Worm (Caenorhabditis elegans) whole organism, young adult: ENCODE results near the gene K07H8.9.

Source experiments
- B0035.1 ChIP-seq: sonication (generic microtip); optimal IDR thresholded peaks from 2 replicates; lab custom pipeline; 2016; ENCODE audit warnings: missing genetic modification characterization, mild to moderate bottlenecking, missing compliant biosample characterization, missing genotype, missing genetic modification reagents
- B0261.1 ChIP-seq: sonication (generic microtip); optimal IDR thresholded peaks from 2 replicates; lab custom pipeline; 2016; ENCODE audit warnings: mild to moderate bottlenecking, missing genetic modification characterization, moderate library complexity, missing compliant biosample characterization
- C06A6.2 ChIP-seq: fragments of 200-800 bp; sonication (Bioruptor generic); conservative IDR thresholded peaks from 2 replicates; pipeline ENCODE4 v1.3.6; 2022; ENCODE audit warnings: missing genetic modification characterization, missing compliant biosample characterization
- F22D6.2 ChIP-seq: sonication (generic microtip); optimal IDR thresholded peaks from 2 replicates; lab custom pipeline; 2016; ENCODE audit warnings: mild to moderate bottlenecking, missing genetic modification characterization, missing compliant biosample characterization
- F33H1.4 ChIP-seq: fragments of 200-800 bp; sonication (Bioruptor generic); IDR thresholded peaks from 2 replicates; pipeline ENCODE4 v1.3.6; 2022; ENCODE audit warnings: missing genetic modification reagents, missing genetic modification characterization, missing compliant biosample characterization
- F39B2.1 ChIP-seq: fragments of 200-800 bp; sonication (Bioruptor generic); IDR thresholded peaks from 2 replicates; pipeline ENCODE4 v1.3.6; 2022; ENCODE audit warnings: missing genetic modification reagents, missing genetic modification characterization, missing compliant biosample characterization
- F52B5.7 ChIP-seq: sonication (generic microtip); optimal IDR thresholded peaks from 2 replicates; lab custom pipeline; 2016; ENCODE audit warnings: mild to moderate bottlenecking, missing genetic modification characterization, missing compliant biosample characterization
- F55B11.4 ChIP-seq: sonication (generic microtip); optimal IDR thresholded peaks from 2 replicates; lab custom pipeline; 2016; ENCODE audit warnings: missing compliant biosample characterization, missing genetic modification characterization, borderline replicate concordance; ENCODE audit not compliant: insufficient read depth
- K12H6.12 ChIP-seq: fragments of 200-800 bp; sonication (Bioruptor generic); optimal IDR thresholded peaks from 2 replicates; lab custom pipeline; 2018; ENCODE audit warnings: mild to moderate bottlenecking, missing genetic modification characterization, missing compliant biosample characterization
- T26A5.8 ChIP-seq: sonication (generic microtip); optimal IDR thresholded peaks from 2 replicates; lab custom pipeline; 2016; ENCODE audit warnings: missing genetic modification characterization, missing compliant biosample characterization
- Y53F4B.3 ChIP-seq: fragments of 200-800 bp; sonication (Bioruptor generic); IDR thresholded peaks from 2 replicates; pipeline ENCODE4 v1.3.6; 2022; ENCODE audit warnings: missing genetic modification reagents, missing genetic modification characterization, missing compliant biosample characterization
- Y53G8AR.9 ChIP-seq: fragments of 200-800 bp; sonication (Bioruptor generic); conservative IDR thresholded peaks from 2 replicates; pipeline ENCODE4 v1.3.6; 2022; ENCODE audit warnings: missing genetic modification reagents, missing genetic modification characterization, missing compliant biosample characterization
- Y56A3A.18 ChIP-seq: fragments of 200-800 bp; sonication (Bioruptor generic); IDR thresholded peaks from 2 replicates; pipeline ENCODE4 v1.3.6; 2022; ENCODE audit warnings: missing genetic modification reagents, missing genetic modification characterization, missing compliant biosample characterization
- Y67H2A.10 ChIP-seq: fragments of 200-800 bp; sonication (Bioruptor generic); conservative IDR thresholded peaks from 2 replicates; pipeline ENCODE4 v1.3.6; 2022; ENCODE audit warnings: missing genetic modification reagents, missing genetic modification characterization, missing compliant biosample characterization
- Y79H2A.3 ChIP-seq: fragments of 200-800 bp; sonication (Bioruptor generic); conservative IDR thresholded peaks from 2 replicates; pipeline ENCODE4 v1.3.6; 2022; ENCODE audit warnings: missing genetic modification reagents, missing genetic modification characterization, missing compliant biosample characterization
- Y95B8A.8 ChIP-seq: fragments of 200-800 bp; sonication (Bioruptor generic); IDR thresholded peaks from 2 replicates; pipeline ENCODE4 v1.3.6; 2022; ENCODE audit warnings: missing genetic modification reagents, missing genetic modification characterization, missing compliant biosample characterization
- akir-1 ChIP-seq: fragments of 200-800 bp; sonication (Bioruptor generic); optimal IDR thresholded peaks from 2 replicates; lab custom pipeline; 2018; ENCODE audit warnings: mild to moderate bottlenecking, missing genetic modification characterization, moderate library complexity, missing compliant biosample characterization
- aptf-2 ChIP-seq: fragments of 200-800 bp; sonication (Bioruptor generic); conservative IDR thresholded peaks from 2 replicates; pipeline ENCODE4 v1.3.6; 2022; ENCODE audit warnings: missing genetic modification reagents, missing genetic modification characterization, missing compliant biosample characterization
- aptf-3 ChIP-seq: fragments of 200-800 bp; sonication (Bioruptor generic); IDR thresholded peaks from 2 replicates; pipeline ENCODE4 v1.3.6; 2022; ENCODE audit warnings: missing genetic modification characterization, missing compliant biosample characterization
- atf-7 ChIP-seq: sonication (generic microtip); optimal IDR thresholded peaks from 2 replicates; lab custom pipeline; 2017; ENCODE audit warnings: mild to moderate bottlenecking, missing genetic modification characterization, missing compliant biosample characterization
- athp-1 ChIP-seq: sonication (generic microtip); optimal IDR thresholded peaks from 2 replicates; lab custom pipeline; 2017; ENCODE audit warnings: mild to moderate bottlenecking, missing genetic modification characterization, missing compliant biosample characterization
- attf-3 ChIP-seq: fragments of 200-800 bp; sonication (Bioruptor generic); conservative IDR thresholded peaks from 2 replicates; pipeline ENCODE4 v1.3.6; 2022; ENCODE audit warnings: missing genetic modification reagents, missing genetic modification characterization, missing compliant biosample characterization
- attf-6 ChIP-seq: fragments of 200-800 bp; sonication (Bioruptor generic); IDR thresholded peaks from 2 replicates; pipeline ENCODE4 v1.3.6; 2022; ENCODE audit warnings: missing genetic modification reagents, missing genetic modification characterization, missing compliant biosample characterization
- ceh-91 ChIP-seq: fragments of 200-800 bp; sonication (Bioruptor generic); IDR thresholded peaks from 2 replicates; pipeline ENCODE4 v1.3.6; 2022; ENCODE audit warnings: missing genetic modification reagents, missing genetic modification characterization, missing compliant biosample characterization
- chd-7 ChIP-seq: sonication (generic microtip); optimal IDR thresholded peaks from 2 replicates; lab custom pipeline; 2016; ENCODE audit warnings: mild to moderate bottlenecking, missing genetic modification characterization, moderate library complexity, missing compliant biosample characterization
- dox-1 ChIP-seq: fragments of 200-800 bp; sonication (Bioruptor generic); IDR thresholded peaks from 2 replicates; pipeline ENCODE4 v1.3.6; 2022; ENCODE audit warnings: missing genetic modification reagents, missing genetic modification characterization, missing compliant biosample characterization
- dpff-1 ChIP-seq: sonication (generic microtip); optimal IDR thresholded peaks from 2 replicates; lab custom pipeline; 2017; ENCODE audit warnings: mild to moderate bottlenecking, missing genetic modification characterization, missing compliant biosample characterization
- egl-18 ChIP-seq: fragments of 200-800 bp; sonication (Bioruptor generic); IDR thresholded peaks from 2 replicates; pipeline ENCODE4 v1.3.6; 2022; ENCODE audit warnings: missing genetic modification reagents, missing genetic modification characterization, missing compliant biosample characterization
- egrh-3 ChIP-seq: fragments of 200-800 bp; sonication (Bioruptor generic); IDR thresholded peaks from 2 replicates; pipeline ENCODE4 v1.3.6; 2022; ENCODE audit warnings: missing genetic modification reagents, missing genetic modification characterization, missing compliant biosample characterization
- ets-4 ChIP-seq: fragments of 200-800 bp; sonication (Bioruptor generic); optimal IDR thresholded peaks from 2 replicates; lab custom pipeline; 2018; ENCODE audit warnings: mild to moderate bottlenecking, missing genetic modification characterization, missing compliant biosample characterization
- gei-17 ChIP-seq: fragments of 200-800 bp; sonication (Bioruptor generic); optimal IDR thresholded peaks from 2 replicates; lab custom pipeline; 2018; ENCODE audit warnings: mild to moderate bottlenecking, missing genetic modification characterization, missing compliant biosample characterization
- hlh-26 ChIP-seq: fragments of 200-800 bp; sonication (Bioruptor generic); conservative IDR thresholded peaks from 2 replicates; pipeline ENCODE4 v1.3.6; 2022; ENCODE audit warnings: missing genetic modification reagents, missing genetic modification characterization, missing compliant biosample characterization
- lag-1 ChIP-seq: fragments of 200-800 bp; sonication (Bioruptor generic); IDR thresholded peaks from 2 replicates; pipeline ENCODE4 v1.3.6; 2022; ENCODE audit warnings: missing genetic modification reagents, missing genetic modification characterization, missing compliant biosample characterization
- lin-35 ChIP-seq, 3 experiments: fragments of 150-350 bp in 2 of 3; sonication (generic microtip) in 1 of 3; optimal IDR thresholded peaks; 2 replicates each; lab custom pipeline; 2014 to 2018; ENCODE audit warnings: missing biosample characterization in 3 of 3, missing genetic modification characterization in 3 of 3, missing genetic modification reagents in 3 of 3
- lir-1 ChIP-seq: fragments of 200-800 bp; sonication (Bioruptor generic); conservative IDR thresholded peaks from 2 replicates; pipeline ENCODE4 v1.3.6; 2022; ENCODE audit warnings: missing genetic modification reagents, missing genetic modification characterization, missing compliant biosample characterization
- madf-10 ChIP-seq: sonication (generic microtip); optimal IDR thresholded peaks from 2 replicates; lab custom pipeline; 2016; ENCODE audit warnings: mild to moderate bottlenecking, missing genetic modification characterization, missing compliant biosample characterization
- mcd-1 ChIP-seq: fragments of 200-800 bp; sonication (Bioruptor generic); IDR thresholded peaks from 2 replicates; pipeline ENCODE4 v1.3.6; 2022; ENCODE audit warnings: missing genetic modification reagents, missing genetic modification characterization, missing compliant biosample characterization
- nfya-2 ChIP-seq: fragments of 200-800 bp; sonication (Bioruptor generic); IDR thresholded peaks from 2 replicates; pipeline ENCODE4 v1.3.6; 2022; ENCODE audit warnings: missing genetic modification reagents, missing genetic modification characterization, missing compliant biosample characterization
- pha-4 ChIP-seq: fragments of 150-350 bp; sonication (generic microtip); optimal IDR thresholded peaks from 2 replicates; lab custom pipeline; 2014; ENCODE audit warnings: missing biosample characterization, missing genetic modification reagents, missing genetic modification characterization
- rec-8 ChIP-seq, 2 experiments: sonication (generic microtip); optimal IDR thresholded peaks; 2 replicates each; lab custom pipeline; 2016; ENCODE audit warnings: mild to moderate bottlenecking in 2 of 2, missing genetic modification characterization in 2 of 2, missing genetic modification reagents in 2 of 2, missing genotype in 2 of 2, missing biosample characterization in 1 of 2, missing compliant biosample characterization in 1 of 2, moderate library complexity in 1 of 2
- rpc-1 ChIP-seq, 2 experiments: fragments of 150-350 bp in 1 of 2; sonication (generic microtip) in 1 of 2; optimal IDR thresholded peaks; 2 replicates each; lab custom pipeline; 2014 to 2018; ENCODE audit warnings: missing biosample characterization in 1 of 2, missing genetic modification characterization in 1 of 2, missing genetic modification reagents in 1 of 2, missing genotype in 1 of 2
- snpc-4 ChIP-seq, 5 experiments: fragments of 150-350 bp in 1 of 5; sonication (generic microtip) in 4 of 5; optimal IDR thresholded peaks; 2 replicates each; lab custom pipeline; 2014 to 2018; ENCODE audit warnings: missing genetic modification characterization in 5 of 5, missing biosample characterization in 3 of 5, antibody characterized with exemption in 2 of 5, mild to moderate bottlenecking in 2 of 5, missing compliant biosample characterization in 2 of 5, missing genotype in 2 of 5, moderate library complexity in 2 of 5, missing genetic modification reagents in 1 of 5
- tbx-9 ChIP-seq: sonication (generic microtip); optimal IDR thresholded peaks from 2 replicates; lab custom pipeline; 2016; ENCODE audit warnings: borderline replicate concordance, missing genetic modification characterization, inconsistent platforms, missing compliant biosample characterization
- xnd-1 ChIP-seq: sonication (generic microtip); optimal IDR thresholded peaks from 2 replicates; lab custom pipeline; 2016; ENCODE audit warnings: missing genotype, missing genetic modification reagents, missing genetic modification characterization, missing compliant biosample characterization
- ztf-18 ChIP-seq: sonication (generic microtip); optimal IDR thresholded peaks from 2 replicates; lab custom pipeline; 2016; ENCODE audit warnings: missing genotype, mild to moderate bottlenecking, missing genetic modification characterization, missing compliant biosample characterization
- ztf-28 ChIP-seq: fragments of 200-800 bp; sonication (Bioruptor generic); IDR thresholded peaks from 2 replicates; pipeline ENCODE4 v1.3.6; 2022; ENCODE audit warnings: missing genetic modification reagents, missing genetic modification characterization, missing compliant biosample characterization

K07H8.9 gene

ce11 chrIV:8252856-8253255 lies 33.4 kb downstream of the K07H8.9 start (continued):
- TF ChIP-seq K12H6.12 (tag; lab: Kevin White, UChicago) (peak; percentile 68), attf-3 (GFP tag; lab: Robert Waterston, UW) (peak; percentile 47; the same call in 1 of the 2 replicates), dox-1 (GFP tag; lab: Robert Waterston, UW) (no peak; the same call in 1 of the 2 replicates), rpc-1 (optimal IDR thresholded peaks at IDR 0.05; lab: Kevin White, UChicago) (peak; percentile 94), rpc-1 (tag; optimal IDR thresholded peaks at IDR 0.05; lab: Kevin White, UChicago) (peak; percentile 99), lir-1 (0 out of 2 replicates have a peak, but pooled peaks have one; percentile 34), akir-1 (GFP tag; lab: Kevin White, UChicago) (peak; percentile 19), snpc-4 (GFP tag; optimal IDR thresholded peaks at IDR 0.05; lab: Kevin White, UChicago) (peak; percentile 82), snpc-4 (tag; optimal IDR thresholded peaks at IDR 0.05; lab: Kevin White, UChicago) (peak; percentile 37 to 82 (median 66)), rec-8 (tag; optimal IDR thresholded peaks at IDR 0.05; lab: Kevin White, UChicago) (peak; percentile 92 to 96), lin-35 (GFP tag; optimal IDR thresholded peaks at IDR 0.05; lab: Kevin White, UChicago) (peak in 1 of 3 experiments; percentile 75), ztf-18 (tag; lab: Kevin White, UChicago) (peak; percentile 80), B0261.1 (tag; lab: Kevin White, UChicago) (peak; percentile 91), chd-7 (tag; lab: Kevin White, UChicago) (no peak), attf-6 (GFP tag; lab: Robert Waterston, UW) (0 out of 2 replicates have a peak, but pooled peaks have one; percentile 43), egrh-3 (0 out of 2 replicates have a peak, but pooled peaks have one; percentile 32), F33H1.4 (GFP tag; lab: Robert Waterston, UW) (peak; percentile 49), nfya-2 (GFP tag; lab: Robert Waterston, UW) (no peak), aptf-3 (no peak; the same call in 1 of the 2 replicates), F39B2.1 (GFP tag; lab: Robert Waterston, UW) (no peak), mcd-1 (GFP tag; lab: Robert Waterston, UW) (no peak; the same call in 1 of the 2 replicates), Y53F4B.3 (GFP tag; lab: Robert Waterston, UW) (peak; percentile 78), ets-4 (GFP tag; lab: Kevin White, UChicago) (peak; percentile 51), dpff-1 (tag; lab: Kevin White, UChicago) (peak; percentile 52), athp-1 (tag; lab: Kevin White, UChicago) (peak; percentile 86), Y95B8A.8 (GFP tag; lab: Robert Waterston, UW) (peak; percentile 42; the same call in 1 of the 2 replicates), tbx-9 (peak; percentile 29), Y79H2A.3 (peak; percentile 80; the same call in 1 of the 2 replicates), ztf-28 (GFP tag; lab: Robert Waterston, UW) (peak; percentile 67; the same call in 1 of the 2 replicates), egl-18 (GFP tag; lab: Robert Waterston, UW) (no peak), B0035.1 (peak; percentile 55), C06A6.2 (GFP tag; lab: Robert Waterston, UW) (peak; percentile 29; the same call in 1 of the 2 replicates), Y67H2A.10 (GFP tag; lab: Robert Waterston, UW) (0 out of 2 replicates have a peak, but pooled peaks have one; percentile 15), Y56A3A.18 (peak; percentile 67; the same call in 1 of the 2 replicates), hlh-26 (GFP tag; lab: Robert Waterston, UW) (0 out of 2 replicates have a peak, but pooled peaks have one; percentile 22), lag-1 (GFP tag; lab: Robert Waterston, UW) (no peak), T26A5.8 (tag; lab: Kevin White, UChicago) (peak; percentile 68), F52B5.7 (tag; lab: Kevin White, UChicago) (no peak), gei-17 (no peak), Y53G8AR.9 (GFP tag; lab: Robert Waterston, UW) (0 out of 2 replicates have a peak, but pooled peaks have one; percentile 35), madf-10 (peak; percentile 85), ceh-91 (GFP tag; lab: Robert Waterston, UW) (peak; percentile 61; the same call in 1 of the 2 replicates), F55B11.4 (tag; lab: Kevin White, UChicago) (no peak), F22D6.2 (peak; percentile 53), xnd-1 (no peak), pha-4 (tag; lab: Kevin White, UChicago) (no peak), atf-7 (tag; lab: Kevin White, UChicago) (peak; percentile 66), aptf-2 (GFP tag; lab: Robert Waterston, UW) (no peak)
